Fruit fly (Drosophila melanogaster): Measurements from ENCODE around the gene CG12289.

Gene CG12289

DNA sequence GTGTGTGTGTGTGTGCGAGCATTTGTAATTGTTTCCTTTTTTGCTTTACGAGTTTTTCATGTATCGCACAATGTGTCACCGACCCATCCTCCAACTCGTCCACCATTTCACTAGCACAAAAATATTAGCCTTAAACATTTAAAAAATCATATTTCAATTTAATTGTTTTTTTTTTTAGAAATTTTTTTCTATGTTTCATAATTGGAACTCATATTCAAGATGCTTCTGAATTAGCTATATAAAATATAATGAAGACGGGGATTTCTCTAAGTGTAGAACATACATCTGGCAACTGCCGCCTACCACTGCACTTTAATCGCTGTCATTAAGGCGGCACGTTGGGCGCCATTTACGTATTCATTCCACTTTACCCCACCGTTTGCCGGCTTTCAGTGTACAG, 18.7 kb downstream of the CG12289 start:
- peak; percentile 21 for TF ChIP-seq Sox14 (GFP tag; optimal IDR thresholded peaks at IDR 0.05)
- TF ChIP-seq CG6163 (GFP tag; IDR thresholded peaks at IDR 0.05) = peak; percentile 77
- no peak for TF ChIP-seq OdsH (GFP tag; optimal IDR thresholded peaks at IDR 0.05)
- peak; percentile 12 for TF ChIP-seq Hr4 (GFP tag; optimal IDR thresholded peaks at IDR 0.05)
- TF ChIP-seq CG4318 (GFP tag; optimal IDR thresholded peaks at IDR 0.05) = no peak
- peak; percentile 20 for TF ChIP-seq CG10631 (GFP tag; optimal IDR thresholded peaks at IDR 0.05)
- TF ChIP-seq Lpt (GFP tag; optimal IDR thresholded peaks at IDR 0.05) = no peak
- peak; percentile 45 for TF ChIP-seq Eip75B (GFP tag; optimal IDR thresholded peaks at IDR 0.05)
- peak; percentile 32; the same call in 1 of the 2 replicates for TF ChIP-seq Gug (GFP tag; IDR thresholded peaks at IDR 0.05)
- no peak for TF ChIP-seq CG11294 (GFP tag; IDR thresholded peaks at IDR 0.05)
- no peak for TF ChIP-seq Blimp-1 (GFP tag; optimal IDR thresholded peaks at IDR 0.05)
- peak; percentile 17 for TF ChIP-seq spab (GFP tag; optimal IDR thresholded peaks at IDR 0.05)
- peak; percentile 40 for TF ChIP-seq CG32006 (GFP tag; optimal IDR thresholded peaks at IDR 0.05)
- peak; percentile 6 for TF ChIP-seq Hr39 (GFP tag; optimal IDR thresholded peaks at IDR 0.05)
- peak; percentile 2 for TF ChIP-seq CG31627 (GFP tag; optimal IDR thresholded peaks at IDR 0.05)
- TF ChIP-seq CG6854 (GFP tag; optimal IDR thresholded peaks at IDR 0.05) = no peak
- no peak for TF ChIP-seq Sox15 (GFP tag; optimal IDR thresholded peaks at IDR 0.05)
- TF ChIP-seq Ets21C (GFP tag; optimal IDR thresholded peaks at IDR 0.05) = no peak
- peak; percentile 42 for TF ChIP-seq CG3032 (tag; optimal IDR thresholded peaks at IDR 0.05)
- no peak for TF ChIP-seq salr (GFP tag; optimal IDR thresholded peaks at IDR 0.05)
- peak; percentile 7 for TF ChIP-seq CG8632 (GFP tag; optimal IDR thresholded peaks at IDR 0.05)
- peak; percentile 14 for TF ChIP-seq Sox102F (GFP tag; optimal IDR thresholded peaks at IDR 0.05)
- TF ChIP-seq pdm3 (GFP tag; optimal IDR thresholded peaks at IDR 0.05) = peak; percentile 18
- TF ChIP-seq topi (GFP tag; optimal IDR thresholded peaks at IDR 0.05) = peak; percentile 33
- TF ChIP-seq CG7368 (GFP tag; optimal IDR thresholded peaks at IDR 0.05) = peak; percentile 2
- TF ChIP-seq Eip78C (GFP tag) = peak; percentile 81
- peak; percentile 19 for TF ChIP-seq net (GFP tag; optimal IDR thresholded peaks at IDR 0.05)
- TF ChIP-seq CG3919 (GFP tag; optimal IDR thresholded peaks at IDR 0.05) = peak; percentile 45
- no peak for TF ChIP-seq CG1621 (tag; optimal IDR thresholded peaks at IDR 0.05)
- TF ChIP-seq ss (GFP tag; optimal IDR thresholded peaks at IDR 0.05) = peak; percentile 27 to 32
- TF ChIP-seq CG15336 (GFP tag; IDR thresholded peaks at IDR 0.05) = peak; percentile 44; the same call in 1 of the 2 replicates
- TF ChIP-seq dac (GFP tag; optimal IDR thresholded peaks at IDR 0.05) = no peak
- no peak for TF ChIP-seq CG11762 (GFP tag; optimal IDR thresholded peaks at IDR 0.05; ENCODE audit: insufficient read depth)
- TF ChIP-seq fd85E (GFP tag; optimal IDR thresholded peaks at IDR 0.05) = no peak
- peak; percentile 59; the same call in 2 of the 3 replicates for TF ChIP-seq CG8119 (GFP tag; IDR thresholded peaks at IDR 0.05)
- no peak for TF ChIP-seq CG16779 (tag; optimal IDR thresholded peaks at IDR 0.05)
- peak; percentile 3 for TF ChIP-seq CG6792 (GFP tag; optimal IDR thresholded peaks at IDR 0.05)
- TF ChIP-seq CG10669 (GFP tag; optimal IDR thresholded peaks at IDR 0.05) = peak; percentile 44
- peak; percentile 29 for TF ChIP-seq Met (GFP tag; optimal IDR thresholded peaks at IDR 0.05)
- no peak for TF ChIP-seq CG6276 (GFP tag; optimal IDR thresholded peaks at IDR 0.05)
- TF ChIP-seq fkh (GFP tag; optimal IDR thresholded peaks at IDR 0.05) = no peak
- no peak for TF ChIP-seq Hr38 (GFP tag; optimal IDR thresholded peaks at IDR 0.05)
- TF ChIP-seq dsx (GFP tag; optimal IDR thresholded peaks at IDR 0.05; ENCODE audit: poor library complexity, severe bottlenecking) = no peak
- peak; percentile 9 for TF ChIP-seq cyc (GFP tag; optimal IDR thresholded peaks at IDR 0.05)
- TF ChIP-seq Eip93F (GFP tag; optimal IDR thresholded peaks at IDR 0.05) = no peak
- TF ChIP-seq acj6 (GFP tag; optimal IDR thresholded peaks at IDR 0.05) = peak; percentile 13
- peak; percentile 68 for TF ChIP-seq svp (GFP tag)
- peak; percentile 23 for TF ChIP-seq CG8319 (GFP tag; optimal IDR thresholded peaks at IDR 0.05)
- TF ChIP-seq CG6808 (GFP tag; optimal IDR thresholded peaks at IDR 0.05) = peak; percentile 22
- TF ChIP-seq esn (GFP tag; optimal IDR thresholded peaks at IDR 0.05) = peak; percentile 19
- TF ChIP-seq lz (GFP tag; optimal IDR thresholded peaks at IDR 0.05) = no peak
- TF ChIP-seq eg (GFP tag; IDR thresholded peaks at IDR 0.05) = peak; percentile 57; the same call in 1 of the 3 replicates

Measured in whole organism, prepupa.